Worm (Caenorhabditis elegans) whole organism, L3 larva: Measurements from ENCODE around the gene C14A6.3.

Experiments
- ama-1 ChIP-seq: fragments of 150-350 bp; optimal IDR thresholded peaks from 2 replicates; lab custom pipeline; 2018
- ceh-9 ChIP-seq: sonication (generic microtip); optimal IDR thresholded peaks from 2 replicates; lab custom pipeline; 2018; ENCODE audit warnings: missing biosample characterization, missing genetic modification characterization
- daf-12 ChIP-seq: fragments of 150-350 bp; optimal IDR thresholded peaks from 2 replicates; lab custom pipeline; 2014; ENCODE audit warnings: missing biosample characterization, missing genetic modification reagents, missing genetic modification characterization
- fos-1 ChIP-seq: fragments of 150-350 bp; optimal IDR thresholded peaks from 2 replicates; lab custom pipeline; 2014; ENCODE audit warnings: missing biosample characterization, missing genetic modification characterization
- lin-39 ChIP-seq: fragments of 150-350 bp; optimal IDR thresholded peaks from 2 replicates; lab custom pipeline; 2018; ENCODE audit warnings: missing biosample characterization, missing genetic modification reagents, missing genetic modification characterization
- nfya-1 ChIP-seq: sonication (generic microtip); optimal IDR thresholded peaks from 2 replicates; lab custom pipeline; 2017; ENCODE audit warnings: missing genetic modification characterization, mild to moderate bottlenecking, missing compliant biosample characterization, antibody characterized with exemption, moderate library complexity; ENCODE audit not compliant: insufficient read depth
- nhr-11 ChIP-seq: fragments of 150-350 bp; optimal IDR thresholded peaks from 2 replicates; lab custom pipeline; 2014; ENCODE audit warnings: missing biosample characterization, missing genetic modification characterization
- nhr-76 ChIP-seq: fragments of 150-350 bp; sonication (generic microtip); optimal IDR thresholded peaks from 5 replicates; lab custom pipeline; 2014; ENCODE audit warnings: missing biosample characterization, missing genetic modification characterization
- snpc-4 ChIP-seq: fragments of 150-350 bp; optimal IDR thresholded peaks from 2 replicates; lab custom pipeline; 2014; ENCODE audit warnings: missing biosample characterization, missing genetic modification characterization
- unc-62 ChIP-seq: fragments of 150-350 bp; sonication (generic microtip); optimal IDR thresholded peaks from 4 replicates; lab custom pipeline; 2014; ENCODE audit warnings: missing biosample characterization, missing genetic modification reagents, missing genetic modification characterization
- ztf-11 ChIP-seq: fragments of 150-350 bp; optimal IDR thresholded peaks from 2 replicates; lab custom pipeline; 2014; ENCODE audit warnings: missing biosample characterization, missing genetic modification characterization
- ztf-4 ChIP-seq: fragments of 150-350 bp; optimal IDR thresholded peaks from 2 replicates; lab custom pipeline; 2014; ENCODE audit warnings: missing biosample characterization, missing genetic modification characterization

DNA sequence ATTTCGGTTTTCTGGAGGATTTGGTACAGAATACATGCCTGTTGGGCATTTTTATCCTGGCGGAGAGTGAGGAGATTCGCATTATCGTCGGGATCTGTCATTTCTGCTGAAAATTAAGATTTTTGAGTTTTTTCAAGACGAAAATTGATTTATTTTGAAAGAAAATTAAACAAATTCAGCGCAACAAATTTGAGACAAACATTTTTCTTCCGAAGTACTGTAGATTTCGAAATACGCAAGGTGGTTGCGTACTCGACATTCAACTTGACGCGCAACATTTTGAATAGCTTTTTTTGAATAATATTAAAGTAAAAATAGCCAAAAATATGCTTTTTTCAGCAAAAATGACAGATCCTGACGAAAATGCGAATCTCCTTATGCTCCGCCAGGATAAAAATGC, 11.8 kb upstream of the C14A6.3 start, which contains the start of gene Y37H2A.7:
- TF ChIP-seq unc-62 (GFP tag; lab: Kevin White, UChicago) (no peak), fos-1 (tag; lab: Kevin White, UChicago) (no peak), ceh-9 (no peak), ztf-11 (tag; lab: Kevin White, UChicago) (no peak), lin-39 (tag; lab: Kevin White, UChicago) (no peak), ztf-4 (no peak), nhr-11 (tag; lab: Kevin White, UChicago) (no peak), snpc-4 (tag; lab: Kevin White, UChicago) (no peak), daf-12 (no peak), nhr-76 (tag; lab: Kevin White, UChicago) (no peak), ama-1 (lab: Kevin White, UChicago) (no peak), nfya-1 (tag; lab: Kevin White, UChicago) (no peak)
